Worm (Caenorhabditis elegans): ENCODE results near the gene nhr-177.

Gene nhr-177

ce11 chrV:1654845-1655244 is 44.8 kb downstream of the nhr-177 start, which contains the start of gene irld-11:
Gene irld-11, plus strand, starts transcription at chrV:1655145.
- TF ChIP-seq tbx-37 (GFP tag; conservative IDR thresholded peaks at IDR 0.05) (no peak), tbx-11 (GFP tag; IDR thresholded peaks at IDR 0.05) (no peak), scrt-1 (GFP tag; IDR thresholded peaks at IDR 0.05) (no peak), hnd-1 (tag; optimal IDR thresholded peaks at IDR 0.05) (no peak), ets-7 (tag; optimal IDR thresholded peaks at IDR 0.05) (no peak), F13C5.2 (tag; optimal IDR thresholded peaks at IDR 0.05) (no peak), sea-1 (GFP tag; conservative IDR thresholded peaks at IDR 0.05) (no peak), hmbx-1 (tag; optimal IDR thresholded peaks at IDR 0.05) (no peak), ceh-13 (GFP tag; optimal IDR thresholded peaks at IDR 0.05) (no peak), aly-1 (tag; optimal IDR thresholded peaks at IDR 0.05) (no peak), pes-1 (GFP tag; IDR thresholded peaks at IDR 0.05) (no peak), hmg-4 (GFP tag; optimal IDR thresholded peaks at IDR 0.05) (no peak)

ce11 chrV:1662270-1662669 is 52.2 kb downstream of the nhr-177 start, which contains the start of gene irld-40:
Gene irld-40, plus strand, starts transcription at chrV:1662570.
- TF ChIP-seq ama-1 (optimal IDR thresholded peaks at IDR 0.05) (no peak), hmbx-1 (tag; optimal IDR thresholded peaks at IDR 0.05) (no peak), flt-1 (GFP tag; IDR thresholded peaks at IDR 0.05) (no peak), aly-1 (tag; optimal IDR thresholded peaks at IDR 0.05) (no peak), F13C5.2 (tag; optimal IDR thresholded peaks at IDR 0.05) (no peak), tra-4 (tag; optimal IDR thresholded peaks at IDR 0.05) (no peak), ceh-36 (tag; optimal IDR thresholded peaks at IDR 0.05) (no peak), B0310.2 (tag; optimal IDR thresholded peaks at IDR 0.05) (no peak), hmg-4 (GFP tag; optimal IDR thresholded peaks at IDR 0.05) (no peak), ets-7 (tag; optimal IDR thresholded peaks at IDR 0.05) (no peak), hnd-1 (tag; optimal IDR thresholded peaks at IDR 0.05) (no peak), ceh-13 (GFP tag; optimal IDR thresholded peaks at IDR 0.05) (no peak), tbx-11 (GFP tag; IDR thresholded peaks at IDR 0.05) (no peak)
